Worm (Caenorhabditis elegans) whole organism, L1 larva: ENCODE results near the gene W02B12.13.

Experiments used
- C04F5.9 ChIP-seq: sonication (generic microtip); optimal IDR thresholded peaks from 2 replicates; lab custom pipeline; 2016; ENCODE audit warnings: missing genetic modification characterization, missing compliant biosample characterization
- C34B4.2 ChIP-seq: sonication (generic microtip); optimal IDR thresholded peaks from 2 replicates; lab custom pipeline; 2017; ENCODE audit warnings: mild to moderate bottlenecking, missing genetic modification characterization, missing compliant biosample characterization
- Y116A8C.19 ChIP-seq: sonication (generic microtip); optimal IDR thresholded peaks from 2 replicates; lab custom pipeline; 2016; ENCODE audit warnings: missing compliant biosample characterization, missing genetic modification characterization, borderline replicate concordance
- ama-1 ChIP-seq: fragments of 150-350 bp; optimal IDR thresholded peaks from 2 replicates; lab custom pipeline; 2014
- blmp-1 ChIP-seq: fragments of 150-350 bp; optimal IDR thresholded peaks from 2 replicates; lab custom pipeline; 2014; ENCODE audit warnings: missing biosample characterization, missing genetic modification characterization
- ceh-63 ChIP-seq: fragments of 200-800 bp; sonication (Bioruptor generic); optimal IDR thresholded peaks from 2 replicates; lab custom pipeline; 2018; ENCODE audit warnings: mild to moderate bottlenecking, missing genetic modification characterization, missing compliant biosample characterization
- ceh-88 ChIP-seq: fragments of 200-800 bp; sonication (Bioruptor generic); IDR thresholded peaks from 2 replicates; pipeline ENCODE4 v1.3.6; 2022; ENCODE audit warnings: missing genetic modification characterization, missing compliant biosample characterization
- efl-1 ChIP-seq, 4 experiments: fragments of 150-350 bp; optimal IDR thresholded peaks in 3 of 4; peaks in 1 of 4; 1 replicate in 1 of 4; 2 replicates in 3 of 4; lab custom pipeline; 2014; ENCODE audit warnings: missing biosample characterization in 2 of 4, missing genetic modification characterization in 2 of 4, missing genetic modification reagents in 2 of 4
- efl-3 ChIP-seq: fragments of 200-800 bp; sonication (Bioruptor generic); optimal IDR thresholded peaks from 2 replicates; lab custom pipeline; 2018; ENCODE audit warnings: mild to moderate bottlenecking, missing genetic modification characterization, missing compliant biosample characterization
- egl-13 ChIP-seq: sonication (generic microtip); optimal IDR thresholded peaks from 2 replicates; lab custom pipeline; 2016; ENCODE audit warnings: missing genotype, missing genetic modification reagents, missing genetic modification characterization, missing compliant biosample characterization
- elt-2 ChIP-seq: sonication (generic microtip); optimal IDR thresholded peaks from 2 replicates; lab custom pipeline; 2016; ENCODE audit warnings: missing genetic modification characterization, mild to moderate bottlenecking, inconsistent platforms, missing compliant biosample characterization, missing genetic modification reagents
- elt-3 ChIP-seq, 6 experiments: fragments of 150-350 bp in 1 of 6; sonication (generic microtip); optimal IDR thresholded peaks; 2 replicates each; lab custom pipeline; 2017 to 2018; ENCODE audit warnings: missing biosample characterization in 6 of 6, missing genetic modification characterization in 6 of 6, inconsistent platforms in 1 of 6
- hpl-2 ChIP-seq: fragments of 150-350 bp; optimal IDR thresholded peaks from 2 replicates; lab custom pipeline; 2014; ENCODE audit warnings: missing biosample characterization, missing genetic modification reagents, missing genetic modification characterization
- isw-1 ChIP-seq: fragments of 200-800 bp; sonication (Bioruptor generic); IDR thresholded peaks from 2 replicates; pipeline ENCODE4 v1.3.6; 2022; ENCODE audit warnings: missing genetic modification characterization, missing compliant biosample characterization
- jun-1 ChIP-seq: fragments of 150-350 bp; optimal IDR thresholded peaks from 2 replicates; lab custom pipeline; 2014; ENCODE audit warnings: missing biosample characterization, missing genetic modification reagents, missing genetic modification characterization
- lin-13 ChIP-seq: fragments of 150-350 bp; optimal IDR thresholded peaks from 2 replicates; lab custom pipeline; 2014; ENCODE audit warnings: missing biosample characterization, missing genetic modification reagents, missing genetic modification characterization
- lin-14 ChIP-seq: fragments of 200-800 bp; sonication (Bioruptor generic); optimal IDR thresholded peaks from 2 replicates; lab custom pipeline; 2018; ENCODE audit warnings: mild to moderate bottlenecking, missing genetic modification characterization, moderate library complexity, missing compliant biosample characterization
- lin-35 ChIP-seq, 2 experiments: fragments of 150-350 bp; optimal IDR thresholded peaks; 2 replicates each; lab custom pipeline; 2014; ENCODE audit warnings: missing biosample characterization in 2 of 2, missing genetic modification characterization in 2 of 2, missing genetic modification reagents in 2 of 2
- mdl-1 ChIP-seq, 2 experiments: fragments of 150-350 bp; optimal IDR thresholded peaks; 2 replicates each; lab custom pipeline; 2014 to 2017; ENCODE audit warnings: missing biosample characterization in 2 of 2, missing genetic modification characterization in 2 of 2, inconsistent platforms in 1 of 2
- mep-1 ChIP-seq: fragments of 150-350 bp; optimal IDR thresholded peaks from 2 replicates; lab custom pipeline; 2014; ENCODE audit warnings: missing biosample characterization, missing genetic modification characterization
- nhr-19 ChIP-seq: fragments of 200-800 bp; sonication (Bioruptor generic); conservative IDR thresholded peaks from 2 replicates; pipeline ENCODE4 v1.3.6; 2022; ENCODE audit warnings: missing genetic modification characterization, missing compliant biosample characterization
- nhr-20 ChIP-seq: sonication (generic microtip); optimal IDR thresholded peaks from 2 replicates; lab custom pipeline; 2016; ENCODE audit warnings: mild to moderate bottlenecking, missing genetic modification characterization, missing compliant biosample characterization
- nhr-71 ChIP-seq: sonication (generic microtip); optimal IDR thresholded peaks from 2 replicates; lab custom pipeline; 2016; ENCODE audit warnings: mild to moderate bottlenecking, missing genetic modification characterization, moderate library complexity, missing compliant biosample characterization
- nhr-76 ChIP-seq: sonication (generic microtip); optimal IDR thresholded peaks from 2 replicates; lab custom pipeline; 2017; ENCODE audit warnings: missing biosample characterization, missing genetic modification characterization
- nhr-85 ChIP-seq: sonication (generic microtip); peaks from one replicate; lab custom pipeline; 2016; ENCODE audit warnings: missing genetic modification characterization, inconsistent platforms, missing compliant biosample characterization
- nhr-90 ChIP-seq: sonication (generic microtip); optimal IDR thresholded peaks from 2 replicates; lab custom pipeline; 2016; ENCODE audit warnings: mild to moderate bottlenecking, missing genetic modification characterization, missing compliant biosample characterization; ENCODE audit not compliant: poor library complexity
- pax-3 ChIP-seq: fragments of 200-800 bp; sonication (Bioruptor generic); optimal IDR thresholded peaks from 2 replicates; lab custom pipeline; 2018; ENCODE audit warnings: mild to moderate bottlenecking, missing genetic modification characterization, moderate library complexity, missing compliant biosample characterization
- rnt-1 ChIP-seq: sonication (generic microtip); optimal IDR thresholded peaks from 2 replicates; lab custom pipeline; 2016; ENCODE audit warnings: mild to moderate bottlenecking, missing genetic modification characterization, moderate library complexity, missing compliant biosample characterization
- snu-23 ChIP-seq: sonication (generic microtip); optimal IDR thresholded peaks from 2 replicates; lab custom pipeline; 2016; ENCODE audit warnings: missing genetic modification characterization, missing compliant biosample characterization
- sup-37 ChIP-seq: fragments of 200-800 bp; sonication (Bioruptor generic); optimal IDR thresholded peaks from 2 replicates; lab custom pipeline; 2018; ENCODE audit warnings: mild to moderate bottlenecking, missing genetic modification characterization, missing compliant biosample characterization
- tbx-2 ChIP-seq: sonication (generic microtip); optimal IDR thresholded peaks from 2 replicates; lab custom pipeline; 2016; ENCODE audit warnings: missing genetic modification characterization, missing compliant biosample characterization
- unc-130 ChIP-seq: fragments of 150-350 bp; optimal IDR thresholded peaks from 2 replicates; lab custom pipeline; 2017; ENCODE audit warnings: missing biosample characterization, missing genetic modification characterization, inconsistent platforms
- unc-86 ChIP-seq: sonication (generic microtip); optimal IDR thresholded peaks from 2 replicates; lab custom pipeline; 2016; ENCODE audit warnings: missing genetic modification characterization, missing compliant biosample characterization
- xbp-1 ChIP-seq: sonication (generic microtip); optimal IDR thresholded peaks from 2 replicates; lab custom pipeline; 2016; ENCODE audit warnings: missing genetic modification characterization, missing compliant biosample characterization
- zip-4 ChIP-seq: fragments of 200-800 bp; sonication (Bioruptor generic); optimal IDR thresholded peaks from 2 replicates; lab custom pipeline; 2018; ENCODE audit warnings: mild to moderate bottlenecking, missing genetic modification characterization, moderate library complexity, missing compliant biosample characterization
- ztf-11 ChIP-seq, 2 experiments: sonication (generic microtip); optimal IDR thresholded peaks; 2 replicates each; lab custom pipeline; 2016 to 2017; ENCODE audit warnings: missing genetic modification characterization in 2 of 2, missing biosample characterization in 1 of 2, missing compliant biosample characterization in 1 of 2

W02B12.13 gene

ce11 chrII:11467541-11467940, 22.5 kb downstream of the W02B12.13 start, which contains the start of gene klp-17:
Gene klp-17 (minus strand): TSS chrII:11467641.
- TF ChIP-seq lin-13 (GFP tag; lab: Kevin White, UChicago): no peak
- TF ChIP-seq nhr-76 (tag; lab: Kevin White, UChicago): no peak
- no peak for TF ChIP-seq unc-86 (tag; lab: Kevin White, UChicago)
- no peak for TF ChIP-seq egl-13 (tag; lab: Kevin White, UChicago)
- no peak for TF ChIP-seq ceh-88 (GFP tag; lab: Robert Waterston, UW)
- TF ChIP-seq isw-1 (GFP tag; lab: Robert Waterston, UW): no peak
- no peak for TF ChIP-seq lin-14
- TF ChIP-seq hpl-2 (GFP tag; lab: Kevin White, UChicago): no peak
- no peak for TF ChIP-seq ama-1 (lab: Kevin White, UChicago)
- TF ChIP-seq rnt-1 (tag; lab: Kevin White, UChicago): no peak
- no peak for TF ChIP-seq nhr-71 (tag; lab: Kevin White, UChicago)
- TF ChIP-seq C04F5.9 (tag; lab: Kevin White, UChicago): no peak
- no peak for TF ChIP-seq nhr-20 (tag; lab: Kevin White, UChicago)
- no peak for TF ChIP-seq C34B4.2 (tag; lab: Kevin White, UChicago)
- no peak for TF ChIP-seq xbp-1 (tag; lab: Kevin White, UChicago)
- TF ChIP-seq ztf-11 (tag; optimal IDR thresholded peaks at IDR 0.05; lab: Kevin White, UChicago): no peak
- no peak for TF ChIP-seq efl-3 (GFP tag; lab: Kevin White, UChicago)
- TF ChIP-seq pax-3: no peak
- TF ChIP-seq ceh-63 (GFP tag; lab: Kevin White, UChicago): no peak

- TF ChIP-seq lin-35 (GFP tag; optimal IDR thresholded peaks at IDR 0.05; lab: Kevin White, UChicago): peak in 1 of 2 experiments; percentile 34
- TF ChIP-seq blmp-1 (tag; lab: Kevin White, UChicago): peak; percentile 82
- peak; percentile 10 for TF ChIP-seq mep-1
- TF ChIP-seq nhr-19 (GFP tag; lab: Robert Waterston, UW): peak; percentile 30; the same call in 1 of the 2 replicates
- no peak for TF ChIP-seq zip-4 (GFP tag; lab: Kevin White, UChicago)
- peak; percentile 16 for TF ChIP-seq nhr-85
- TF ChIP-seq Y116A8C.19 (tag; lab: Kevin White, UChicago): no peak
- no peak for TF ChIP-seq unc-130
- TF ChIP-seq elt-3 (tag; optimal IDR thresholded peaks at IDR 0.05; lab: Kevin White, UChicago): peak in 1 of 6 experiments; percentile 1
- TF ChIP-seq elt-2 (tag; lab: Kevin White, UChicago): peak; percentile 33
- peak; percentile 32 for TF ChIP-seq nhr-71 (tag; lab: Kevin White, UChicago)
- TF ChIP-seq snu-23 (GFP tag; lab: Kevin White, UChicago): peak; percentile 28
- peak in 1 of 2 experiments; percentile 11 for TF ChIP-seq mdl-1 (tag; optimal IDR thresholded peaks at IDR 0.05; lab: Kevin White, UChicago)
- no peak for TF ChIP-seq egl-13 (tag; lab: Kevin White, UChicago)
- no peak for TF ChIP-seq sup-37 (GFP tag; lab: Kevin White, UChicago)
- TF ChIP-seq nhr-90 (tag; lab: Kevin White, UChicago): peak; percentile 10
- peak; percentile 0 for TF ChIP-seq tbx-2 (tag; lab: Kevin White, UChicago)
- peak; percentile 49 for TF ChIP-seq lin-14
Observed at ce11 chrII:11469574-11470108, 24.6 kb downstream of the W02B12.13 start, which contains the start of gene cisd-1. Gene cisd-1 (minus strand): TSS chrII:11469624.

- TF ChIP-seq jun-1 (tag; lab: Kevin White, UChicago) (no peak), efl-1 (optimal IDR thresholded peaks at IDR 0.05; lab: Kevin White, UChicago) (no peak), efl-1 (GFP tag; optimal IDR thresholded peaks at IDR 0.05 in 1 of 2; lab: Kevin White, UChicago) (peak in 1 of 2 experiments; percentile 26)
Observed at ce11 chrII:11471916-11472315, 26.8 kb downstream of the W02B12.13 start, which contains the start of gene mfn-1. Gene mfn-1 (minus strand): TSS chrII:11472016.
